Fruit fly (Drosophila melanogaster) whole organism, prepupa: ENCODE data around the gene Pcif1.

ENCODE experiments used
- Sox14 ChIP-seq: fragments of 200-800 bp; sonication (Bioruptor generic); optimal IDR thresholded peaks from 3 replicates; lab custom pipeline; 2016; ENCODE audit warnings: missing biosample characterization, missing genetic modification characterization
- eg ChIP-seq: fragments of 200-800 bp; sonication (Bioruptor generic); IDR thresholded peaks from 3 replicates; pipeline ENCODE4 v1.3.6; 2022; ENCODE audit warnings: missing biosample characterization, missing genetic modification characterization

dm6 chr3L:20736266-20736665 is 49.7 kb downstream of the Pcif1 start:
- TF ChIP-seq Sox14 = no peak
- TF ChIP-seq eg = no peak
